Fruit fly (Drosophila melanogaster): ENCODE data around the gene CG10154.
A peak's percentile ranks its signal among the peaks of the same experiment; 100 is the strongest.

The CG10154 gene

dm6 chr3L:13387608-13388007 lies 49.3 kb downstream of the CG10154 start, which contains the start of gene CG10171 (continued):
- TF ChIP-seq Rx (GFP tag; IDR thresholded peaks at IDR 0.05) = no peak
- peak; percentile 26 for TF ChIP-seq cad (GFP tag; optimal IDR thresholded peaks at IDR 0.05)
- TF ChIP-seq HLH54F (GFP tag; optimal IDR thresholded peaks at IDR 0.05) = no peak
- no peak for TF ChIP-seq CG16779 (GFP tag; IDR thresholded peaks at IDR 0.05)
- no peak for TF ChIP-seq Scr (GFP tag; IDR thresholded peaks at IDR 0.05; ENCODE audit: partially characterized antibody)
- no peak for TF ChIP-seq CG12744 (GFP tag; optimal IDR thresholded peaks at IDR 0.05)
- no peak for TF ChIP-seq kni (GFP tag; optimal IDR thresholded peaks at IDR 0.05)
- no peak for TF ChIP-seq peb (GFP tag; IDR thresholded peaks at IDR 0.05)
- TF ChIP-seq B-H2 (GFP tag; optimal IDR thresholded peaks at IDR 0.05) = no peak
- 0 out of 2 replicates have a peak, but pooled peaks have one; percentile 10 for TF ChIP-seq ssp (GFP tag; IDR thresholded peaks at IDR 0.05)
- TF ChIP-seq Spps (tag; optimal IDR thresholded peaks at IDR 0.05) = no peak
- TF ChIP-seq CG9727 (GFP tag; optimal IDR thresholded peaks at IDR 0.05) = no peak
- no peak for TF ChIP-seq unpg (GFP tag; optimal IDR thresholded peaks at IDR 0.05)
- TF ChIP-seq sqz (GFP tag; optimal IDR thresholded peaks at IDR 0.05) = no peak
- no peak for TF ChIP-seq luna (GFP tag; optimal IDR thresholded peaks at IDR 0.05)
- TF ChIP-seq Dip2 (GFP tag; IDR thresholded peaks at IDR 0.05) = no peak
- peak; percentile 64; the same call in 1 of the 3 replicates for TF ChIP-seq ken (GFP tag; IDR thresholded peaks at IDR 0.05)
- TF ChIP-seq br (optimal IDR thresholded peaks at IDR 0.05) = no peak
- no peak for TF ChIP-seq CG6654 (GFP tag; optimal IDR thresholded peaks at IDR 0.05)
- TF ChIP-seq BEAF-32 (GFP tag; optimal IDR thresholded peaks at IDR 0.05) = peak; percentile 21
- peak; percentile 53 for TF ChIP-seq vvl (GFP tag; IDR thresholded peaks at IDR 0.05)
- TF ChIP-seq NFAT (GFP tag; IDR thresholded peaks at IDR 0.05) = peak; percentile 11; the same call in 1 of the 2 replicates
- TF ChIP-seq Opbp (GFP tag; IDR thresholded peaks at IDR 0.05; ENCODE audit: partially characterized antibody) = peak; percentile 69
- no peak for TF ChIP-seq caup (GFP tag; optimal IDR thresholded peaks at IDR 0.05; ENCODE audit: severe bottlenecking)
- TF ChIP-seq Dfd (GFP tag; optimal IDR thresholded peaks at IDR 0.05) = no peak
- TF ChIP-seq pb (GFP tag; optimal IDR thresholded peaks at IDR 0.05) = no peak
- no peak for TF ChIP-seq scrt (GFP tag; optimal IDR thresholded peaks at IDR 0.05)
- no peak for TF ChIP-seq CG33557 (GFP tag; optimal IDR thresholded peaks at IDR 0.05)
- TF ChIP-seq CG12299 (tag; optimal IDR thresholded peaks at IDR 0.05) = no peak
- TF ChIP-seq her (GFP tag; optimal IDR thresholded peaks at IDR 0.05) = no peak
- no peak for TF ChIP-seq pfk (GFP tag; optimal IDR thresholded peaks at IDR 0.05)
- peak; percentile 45; the same call in 1 of the 3 replicates for TF ChIP-seq CG34422 (GFP tag; IDR thresholded peaks at IDR 0.05)
- no peak for TF ChIP-seq HLH3B (GFP tag; IDR thresholded peaks at IDR 0.05)
- TF ChIP-seq CG3847 (GFP tag; IDR thresholded peaks at IDR 0.05) = peak; percentile 89
- 0 out of 3 replicates have a peak, but pooled peaks have one; percentile 19 for TF ChIP-seq CG7963 (GFP tag; IDR thresholded peaks at IDR 0.05; ENCODE audit: partially characterized antibody)
- TF ChIP-seq CG12236 (GFP tag; optimal IDR thresholded peaks at IDR 0.05) = no peak
- no peak for TF ChIP-seq pho (GFP tag; optimal IDR thresholded peaks at IDR 0.05)
- TF ChIP-seq CG10267 (tag; optimal IDR thresholded peaks at IDR 0.05) = peak; percentile 90
- TF ChIP-seq eyg (GFP tag; optimal IDR thresholded peaks at IDR 0.05) = no peak
- no peak for TF ChIP-seq odd (GFP tag; optimal IDR thresholded peaks at IDR 0.05)
- no peak for TF ChIP-seq CG3995 (GFP tag; optimal IDR thresholded peaks at IDR 0.05)
- no peak for TF ChIP-seq CG14965 (GFP tag; optimal IDR thresholded peaks at IDR 0.05; ENCODE audit: borderline replicate concordance)
- TF ChIP-seq ase (GFP tag; IDR thresholded peaks at IDR 0.05) = no peak
- no peak for TF ChIP-seq CG6683 (GFP tag; optimal IDR thresholded peaks at IDR 0.05)
- TF ChIP-seq CG6813 (GFP tag; optimal IDR thresholded peaks at IDR 0.05) = no peak
- TF ChIP-seq Trl (optimal IDR thresholded peaks at IDR 0.05) = no peak
- no peak for TF ChIP-seq Trl (GFP tag; optimal IDR thresholded peaks at IDR 0.05)
- no peak for TF ChIP-seq Ada2b (GFP tag; IDR thresholded peaks at IDR 0.05)
- TF ChIP-seq CG11398 (GFP tag; optimal IDR thresholded peaks at IDR 0.05) = no peak
- no peak for TF ChIP-seq sens-2 (GFP tag; IDR thresholded peaks at IDR 0.05)
- TF ChIP-seq stwl (tag; optimal IDR thresholded peaks at IDR 0.05) = peak; percentile 85
- TF ChIP-seq D (optimal IDR thresholded peaks at IDR 0.05) = no peak
- TF ChIP-seq D (GFP tag; optimal IDR thresholded peaks at IDR 0.05) = no peak
